Fruit fly (Drosophila melanogaster): ENCODE results near the gene Graf.

DNA sequence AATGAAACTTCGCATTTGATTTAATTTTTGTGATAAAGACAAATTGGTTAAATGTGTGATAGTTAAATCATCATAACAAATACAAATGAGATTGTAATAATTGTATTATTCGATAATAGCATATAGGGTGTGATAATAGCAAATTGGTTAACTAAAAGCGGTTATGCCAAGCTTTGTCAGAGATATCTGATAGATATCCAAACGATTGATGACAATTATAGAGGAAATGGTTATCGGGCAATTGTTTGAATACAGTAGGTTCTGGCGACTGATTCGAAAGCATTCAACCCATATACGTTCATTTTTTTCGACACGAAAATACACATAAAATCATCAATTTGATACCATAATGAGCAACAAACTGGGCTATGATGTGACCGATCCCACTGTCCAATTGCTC is 48.7 kb upstream of the Graf start, which contains the start of gene CG8509:
- TF ChIP-seq psq (optimal IDR thresholded peaks at IDR 0.05): no peak
- no peak for TF ChIP-seq h (optimal IDR thresholded peaks at IDR 0.05)
